Fruit fly (Drosophila melanogaster) whole organism, adult: ENCODE results near the gene CG43439.

Experiments
- Crg-1 ChIP-seq: fragments of 200-800 bp; sonication (Bioruptor generic); optimal IDR thresholded peaks from 2 replicates; lab custom pipeline; 2016; ENCODE audit warnings: missing biosample characterization, missing genetic modification characterization
- Hr96 ChIP-seq: fragments of 200-800 bp; sonication (Bioruptor generic); optimal IDR thresholded peaks from 2 replicates; lab custom pipeline; 2016; ENCODE audit warnings: missing biosample characterization, missing genetic modification characterization

- no peak for TF ChIP-seq Crg-1 (GFP tag; lab: Kevin White, UChicago)
- TF ChIP-seq Hr96 (GFP tag; lab: Kevin White, UChicago) = no peak
Measured at dm6 chr3L:6978030-6978683, 6.2 kb downstream of the CG43439 start.
